Fruit fly (Drosophila melanogaster) whole organism, embryonic: Measurements from ENCODE around the gene CG33110.

Experiments
- BEAF-32 ChIP-seq: fragments of 200-800 bp; sonication (Bioruptor generic); optimal IDR thresholded peaks from 3 replicates; lab custom pipeline; 2017; ENCODE audit warnings: missing biosample characterization, missing genetic modification characterization, mild to moderate bottlenecking, moderate library complexity, missing genetic modification reagents
- Bgb ChIP-seq: fragments of 200-800 bp; sonication (Bioruptor generic); IDR thresholded peaks from 2 replicates; pipeline ENCODE4 v1.3.6; 2022; ENCODE audit warnings: missing biosample characterization, missing genetic modification characterization; ENCODE audit not compliant: partially characterized antibody
- BtbVII ChIP-seq: fragments of 200-800 bp; sonication (Bioruptor generic); optimal IDR thresholded peaks from 3 replicates; lab custom pipeline; 2017; ENCODE audit warnings: missing biosample characterization, mild to moderate bottlenecking, missing genetic modification characterization
- CG10366 ChIP-seq: fragments of 200-800 bp; sonication (Bioruptor generic); IDR thresholded peaks from 2 replicates; pipeline ENCODE4 v1.3.6; 2022; ENCODE audit warnings: missing biosample characterization, missing genetic modification characterization
- CG12299 ChIP-seq: fragments of 200-800 bp; sonication (Bioruptor generic); optimal IDR thresholded peaks from 2 replicates; lab custom pipeline; 2018; ENCODE audit warnings: missing biosample characterization, mild to moderate bottlenecking, missing genetic modification characterization
- CG12744 ChIP-seq: fragments of 200-800 bp; sonication (Bioruptor generic); optimal IDR thresholded peaks from 2 replicates; lab custom pipeline; 2016; ENCODE audit warnings: missing biosample characterization, missing genetic modification characterization
- CG13894 ChIP-seq: fragments of 200-800 bp; sonication (Bioruptor generic); optimal IDR thresholded peaks from 3 replicates; lab custom pipeline; 2018; ENCODE audit warnings: missing biosample characterization, mild to moderate bottlenecking, missing genetic modification characterization, moderate library complexity
- CG14441 ChIP-seq: fragments of 200-800 bp; sonication (Bioruptor generic); IDR thresholded peaks from 2 replicates; pipeline ENCODE4 v1.3.6; 2022; ENCODE audit warnings: missing biosample characterization, missing genetic modification characterization
- CG15073 ChIP-seq: fragments of 200-800 bp; sonication (Bioruptor generic); optimal IDR thresholded peaks from 2 replicates; lab custom pipeline; 2016; ENCODE audit warnings: missing biosample characterization, missing genetic modification characterization
- CG16863 ChIP-seq: fragments of 200-800 bp; sonication (Bioruptor generic); optimal IDR thresholded peaks from 3 replicates; lab custom pipeline; 2016; ENCODE audit warnings: missing biosample characterization, missing genetic modification characterization
- CG17359 ChIP-seq: fragments of 200-800 bp; sonication (Bioruptor generic); optimal IDR thresholded peaks from 3 replicates; lab custom pipeline; 2018; ENCODE audit warnings: missing biosample characterization, mild to moderate bottlenecking, missing genetic modification characterization, moderate library complexity
- CG18764 ChIP-seq: fragments of 200-800 bp; sonication (Bioruptor generic); optimal IDR thresholded peaks from 3 replicates; lab custom pipeline; 2016; ENCODE audit warnings: missing biosample characterization, missing genetic modification characterization
- CG2678 ChIP-seq: fragments of 200-800 bp; sonication (Bioruptor generic); optimal IDR thresholded peaks from 3 replicates; lab custom pipeline; 2019; ENCODE audit warnings: missing biosample characterization, mild to moderate bottlenecking, missing genetic modification characterization, moderate library complexity
- CG4360 ChIP-seq: fragments of 200-800 bp; sonication (Bioruptor generic); IDR thresholded peaks from 2 replicates; pipeline ENCODE4 v1.3.6; 2022; ENCODE audit warnings: missing biosample characterization, missing genetic modification characterization
- CG4730 ChIP-seq: fragments of 200-800 bp; sonication (Bioruptor generic); IDR thresholded peaks from 2 replicates; pipeline ENCODE4 v1.3.6; 2022; ENCODE audit warnings: missing biosample characterization, missing genetic modification characterization
- CG4854 ChIP-seq: fragments of 200-800 bp; sonication (Bioruptor generic); optimal IDR thresholded peaks from 2 replicates; lab custom pipeline; 2016; ENCODE audit warnings: missing biosample characterization, missing genetic modification characterization, inconsistent platforms
- CG7745 ChIP-seq: fragments of 200-800 bp; sonication (Bioruptor generic); optimal IDR thresholded peaks from 2 replicates; lab custom pipeline; 2018; ENCODE audit warnings: missing biosample characterization, mild to moderate bottlenecking, missing genetic modification characterization, moderate library complexity
- CG8359 ChIP-seq: fragments of 200-800 bp; sonication (Bioruptor generic); optimal IDR thresholded peaks from 2 replicates; lab custom pipeline; 2017; ENCODE audit warnings: missing biosample characterization, mild to moderate bottlenecking, missing genetic modification characterization, borderline replicate concordance
- CTCF ChIP-seq: fragments of 200-800 bp; sonication (Bioruptor generic); optimal IDR thresholded peaks from 2 replicates; lab custom pipeline; 2017; ENCODE audit warnings: missing biosample characterization, mild to moderate bottlenecking, missing genetic modification characterization, moderate library complexity
- CkIIα-i1 ChIP-seq: fragments of 200-800 bp; sonication (Bioruptor generic); IDR thresholded peaks from 2 replicates; pipeline ENCODE4 v1.3.6; 2022; ENCODE audit warnings: missing biosample characterization, missing genetic modification characterization
- CoRest ChIP-seq: fragments of 200-800 bp; sonication (Bioruptor generic); optimal IDR thresholded peaks from 3 replicates; lab custom pipeline; 2018; ENCODE audit warnings: missing biosample characterization, mild to moderate bottlenecking, missing genetic modification characterization, moderate library complexity
- D19B ChIP-seq: fragments of 200-800 bp; sonication (Bioruptor generic); optimal IDR thresholded peaks from 2 replicates; lab custom pipeline; 2017; ENCODE audit warnings: missing biosample characterization, mild to moderate bottlenecking, missing genetic modification characterization
- Dek ChIP-seq: fragments of 200-800 bp; sonication (Bioruptor generic); optimal IDR thresholded peaks from 3 replicates; lab custom pipeline; 2019; ENCODE audit warnings: missing biosample characterization, mild to moderate bottlenecking, missing genetic modification characterization, moderate library complexity
- Ets97D ChIP-seq: fragments of 200-800 bp; sonication (Bioruptor generic); optimal IDR thresholded peaks from 3 replicates; lab custom pipeline; 2016; ENCODE audit warnings: missing biosample characterization, missing genetic modification characterization
- Hsf ChIP-seq: fragments of 200-800 bp; sonication (Bioruptor generic); optimal IDR thresholded peaks from 3 replicates; lab custom pipeline; 2016; ENCODE audit warnings: missing biosample characterization, missing genetic modification characterization
- Max ChIP-seq: fragments of 200-800 bp; sonication (Bioruptor generic); optimal IDR thresholded peaks from 2 replicates; lab custom pipeline; 2016; ENCODE audit warnings: missing biosample characterization, mild to moderate bottlenecking, missing genetic modification characterization
- Nf-YA ChIP-seq: fragments of 200-800 bp; sonication (Bioruptor generic); IDR thresholded peaks from 2 replicates; pipeline ENCODE4 v1.3.6; 2022; ENCODE audit warnings: missing biosample characterization, missing genetic modification characterization
- Rx ChIP-seq: fragments of 200-800 bp; sonication (Bioruptor generic); IDR thresholded peaks from 2 replicates; pipeline ENCODE4 v1.3.6; 2022; ENCODE audit warnings: missing biosample characterization, missing genetic modification characterization
- Side ChIP-seq: fragments of 200-800 bp; sonication (Bioruptor generic); optimal IDR thresholded peaks from 2 replicates; lab custom pipeline; 2016; ENCODE audit warnings: missing biosample characterization, missing genetic modification characterization
- Sin3A ChIP-seq: fragments of >200 bp; optimal IDR thresholded peaks from 2 replicates; lab custom pipeline; 2018
- Sox102F ChIP-seq: fragments of 200-800 bp; sonication (Bioruptor generic); optimal IDR thresholded peaks from 2 replicates; lab custom pipeline; 2018; ENCODE audit warnings: missing biosample characterization, mild to moderate bottlenecking, missing genetic modification characterization, moderate library complexity
- Xbp1 ChIP-seq: fragments of 200-800 bp; sonication (Bioruptor generic); optimal IDR thresholded peaks from 3 replicates; lab custom pipeline; 2016; ENCODE audit warnings: missing biosample characterization, mild to moderate bottlenecking, missing genetic modification characterization
- ase ChIP-seq: fragments of 200-800 bp; sonication (Bioruptor generic); IDR thresholded peaks from 3 replicates; pipeline ENCODE4 v1.3.6; 2022; ENCODE audit warnings: missing biosample characterization, missing genetic modification characterization
- bsh ChIP-seq, 2 experiments: fragments of 200-800 bp; sonication (Bioruptor generic); optimal IDR thresholded peaks; 2 replicates each; lab custom pipeline; 2017 to 2018; ENCODE audit warnings: mild to moderate bottlenecking in 2 of 2, missing biosample characterization in 2 of 2, missing genetic modification characterization in 2 of 2, moderate library complexity in 1 of 2
- corto ChIP-seq: fragments of 200-800 bp; sonication (Bioruptor generic); optimal IDR thresholded peaks from 2 replicates; lab custom pipeline; 2016; ENCODE audit warnings: missing biosample characterization, mild to moderate bottlenecking, missing genetic modification characterization, moderate library complexity
- dan ChIP-seq: fragments of 200-800 bp; sonication (Bioruptor generic); IDR thresholded peaks from 2 replicates; pipeline ENCODE4 v1.3.6; 2022; ENCODE audit warnings: missing biosample characterization, missing genetic modification characterization
- dm ChIP-seq: fragments of 200-800 bp; sonication (Bioruptor generic); optimal IDR thresholded peaks from 3 replicates; lab custom pipeline; 2016; ENCODE audit warnings: missing biosample characterization, missing genetic modification characterization
- eyg ChIP-seq: fragments of 200-800 bp; sonication (Bioruptor generic); optimal IDR thresholded peaks from 3 replicates; lab custom pipeline; 2016; ENCODE audit warnings: missing biosample characterization, missing genetic modification characterization
- fd102C ChIP-seq: fragments of 200-800 bp; sonication (Bioruptor generic); optimal IDR thresholded peaks from 2 replicates; lab custom pipeline; 2018; ENCODE audit warnings: missing biosample characterization, mild to moderate bottlenecking, missing genetic modification characterization, moderate library complexity
- fru ChIP-seq: fragments of >200 bp; optimal IDR thresholded peaks from 2 replicates; lab custom pipeline; 2017
- gcm ChIP-seq: fragments of 200-800 bp; sonication (Bioruptor generic); optimal IDR thresholded peaks from 2 replicates; lab custom pipeline; 2019; ENCODE audit warnings: missing biosample characterization, mild to moderate bottlenecking, missing genetic modification characterization, moderate library complexity
- gro ChIP-seq: fragments of 200-800 bp; sonication (Bioruptor generic); optimal IDR thresholded peaks from 2 replicates; lab custom pipeline; 2016; ENCODE audit warnings: missing biosample characterization, missing genetic modification characterization
- luna ChIP-seq: fragments of 200-800 bp; sonication (Bioruptor generic); optimal IDR thresholded peaks from 2 replicates; lab custom pipeline; 2016; ENCODE audit warnings: missing biosample characterization, missing genetic modification characterization
- mld ChIP-seq: fragments of 200-800 bp; sonication (Bioruptor generic); IDR thresholded peaks from 3 replicates; pipeline ENCODE4 v1.3.6; 2022; ENCODE audit warnings: missing biosample characterization, missing genetic modification characterization; ENCODE audit not compliant: partially characterized antibody
- odd ChIP-seq: fragments of 200-800 bp; sonication (Bioruptor generic); optimal IDR thresholded peaks from 2 replicates; lab custom pipeline; 2017; ENCODE audit warnings: missing biosample characterization, mild to moderate bottlenecking, missing genetic modification characterization
- psq ChIP-seq: fragments of 200-800 bp; sonication (Bioruptor generic); optimal IDR thresholded peaks from 2 replicates; lab custom pipeline; 2017; ENCODE audit warnings: missing biosample characterization, missing genetic modification characterization
- ro ChIP-seq: fragments of 200-800 bp; sonication (Bioruptor generic); IDR thresholded peaks from 2 replicates; pipeline ENCODE4 v1.3.6; 2022; ENCODE audit warnings: missing biosample characterization, missing genetic modification characterization
- salm ChIP-seq: fragments of 200-800 bp; sonication (Bioruptor generic); optimal IDR thresholded peaks from 2 replicates; lab custom pipeline; 2018; ENCODE audit warnings: missing biosample characterization, mild to moderate bottlenecking, missing genetic modification characterization
- sc ChIP-seq, 3 experiments: fragments of >200 bp in 2 of 3; fragments of 200-800 bp in 1 of 3; sonication (Bioruptor generic) in 1 of 3; optimal IDR thresholded peaks; 2 replicates in 2 of 3; 3 replicates in 1 of 3; lab custom pipeline; 2017; ENCODE audit warnings: mild to moderate bottlenecking in 1 of 3, missing biosample characterization in 1 of 3, missing genetic modification characterization in 1 of 3, missing genetic modification reagents in 1 of 3
- scrt ChIP-seq: fragments of 200-800 bp; sonication (Bioruptor generic); optimal IDR thresholded peaks from 2 replicates; lab custom pipeline; 2018; ENCODE audit warnings: missing biosample characterization, mild to moderate bottlenecking, missing genetic modification characterization, moderate library complexity
- slbo ChIP-seq: fragments of 200-800 bp; sonication (Bioruptor generic); IDR thresholded peaks from 2 replicates; pipeline ENCODE4 v1.3.6; 2022; ENCODE audit warnings: missing biosample characterization, missing genetic modification characterization

The CG33110 gene

DNA sequence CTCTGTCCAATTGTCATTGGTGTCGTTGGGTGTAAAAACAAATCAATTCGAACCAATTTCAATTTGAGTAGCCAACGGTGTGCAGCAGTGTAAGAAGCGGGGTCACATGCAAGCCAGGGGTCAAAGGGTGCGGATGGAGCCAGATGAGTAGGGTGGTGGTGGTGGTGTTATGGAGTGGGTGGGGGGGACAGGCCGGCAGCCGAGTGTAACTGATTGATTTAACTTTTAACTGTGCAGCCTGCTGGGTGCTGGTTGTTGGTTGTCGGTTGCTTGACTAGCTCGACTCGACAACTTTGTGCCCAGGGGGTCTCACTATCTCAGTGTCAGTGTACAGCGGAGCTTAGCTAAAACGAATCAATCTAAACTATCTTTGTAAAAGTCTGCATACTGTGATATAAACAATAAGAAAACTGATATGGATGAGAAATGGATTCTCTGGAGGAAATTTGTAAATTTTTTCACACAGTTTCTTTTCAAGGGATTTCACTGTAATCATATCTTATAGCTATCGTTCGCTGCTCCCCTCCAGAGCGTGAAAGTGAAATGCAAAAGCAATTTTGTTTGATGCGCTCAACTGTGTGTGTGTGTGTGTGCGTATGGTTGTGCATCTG is 27.5 kb downstream of the CG33110 start (continued):
- no peak for TF ChIP-seq gcm
- TF ChIP-seq CoRest (tag; lab: Kevin White, UChicago), result no peak
- TF ChIP-seq CG7745 (tag; lab: Kevin White, UChicago), result no peak
- no peak for TF ChIP-seq CG12744 (GFP tag; lab: Kevin White, UChicago)
- TF ChIP-seq Sin3A (lab: Kevin White, UChicago), result no peak
- peak; percentile 70 for TF ChIP-seq CG16863 (GFP tag; lab: Kevin White, UChicago)
- TF ChIP-seq ase (GFP tag; lab: Robert Waterston, UW), result peak; percentile 65; the same call in 1 of the 3 replicates
- TF ChIP-seq Side (GFP tag; lab: Kevin White, UChicago), result peak; percentile 65
- TF ChIP-seq Sox102F (GFP tag; lab: Kevin White, UChicago), result peak; percentile 87
- no peak for TF ChIP-seq sc (optimal IDR thresholded peaks at IDR 0.05; lab: Kevin White, UChicago)
- no peak for TF ChIP-seq sc (GFP tag; optimal IDR thresholded peaks at IDR 0.05; lab: Kevin White, UChicago)
- TF ChIP-seq CG4730 (GFP tag; lab: Robert Waterston, UW), result peak; percentile 59
- TF ChIP-seq BtbVII (GFP tag; lab: Kevin White, UChicago), result no peak
- TF ChIP-seq dan (GFP tag; lab: Robert Waterston, UW), result no peak
- peak; percentile 71 for TF ChIP-seq slbo (GFP tag; lab: Robert Waterston, UW)
- TF ChIP-seq D19B (GFP tag; lab: Kevin White, UChicago), result no peak
- TF ChIP-seq CG17359, result no peak
- TF ChIP-seq dm (GFP tag; lab: Kevin White, UChicago), result peak; percentile 35
- no peak for TF ChIP-seq scrt (GFP tag; lab: Kevin White, UChicago)
- peak; percentile 44; the same call in 1 of the 2 replicates for TF ChIP-seq Nf-YA (GFP tag; lab: Robert Waterston, UW)
- no peak for TF ChIP-seq CTCF
- no peak for TF ChIP-seq luna (GFP tag; lab: Kevin White, UChicago)
- TF ChIP-seq CG10366, result peak; percentile 75
- TF ChIP-seq CkIIα-i1, result no peak
- no peak for TF ChIP-seq corto
- peak in 1 of 2 experiments; percentile 83 for TF ChIP-seq bsh (GFP tag; optimal IDR thresholded peaks at IDR 0.05; lab: Kevin White, UChicago)
- TF ChIP-seq fru (lab: Kevin White, UChicago), result no peak
- peak; percentile 31; the same call in 1 of the 2 replicates for TF ChIP-seq ro (GFP tag; lab: Robert Waterston, UW)
- no peak for TF ChIP-seq psq
- no peak for TF ChIP-seq gro
- peak; percentile 28 for TF ChIP-seq CG12299 (tag; lab: Kevin White, UChicago)
- TF ChIP-seq CG4360 (GFP tag; lab: Robert Waterston, UW), result peak; percentile 32; the same call in 1 of the 2 replicates
- peak; percentile 70 for TF ChIP-seq Rx
- no peak for TF ChIP-seq CG8359 (GFP tag; lab: Kevin White, UChicago)
- TF ChIP-seq salm, result peak; percentile 69
- TF ChIP-seq mld (GFP tag; lab: Robert Waterston, UW), result no peak
- TF ChIP-seq Hsf, result peak; percentile 70
- no peak for TF ChIP-seq eyg (GFP tag; lab: Kevin White, UChicago)
- no peak for TF ChIP-seq CG18764
- peak; percentile 66 for TF ChIP-seq CG14441 (GFP tag; lab: Robert Waterston, UW)
- TF ChIP-seq CG2678 (tag; lab: Kevin White, UChicago), result peak; percentile 79
- TF ChIP-seq Xbp1 (GFP tag; lab: Kevin White, UChicago), result peak; percentile 78
- TF ChIP-seq Bgb (GFP tag; lab: Robert Waterston, UW), result no peak
- peak; percentile 66 for TF ChIP-seq odd (GFP tag; lab: Kevin White, UChicago)
- TF ChIP-seq CG15073 (GFP tag; lab: Kevin White, UChicago), result no peak
- no peak for TF ChIP-seq CG4854
- no peak for TF ChIP-seq BEAF-32 (GFP tag; lab: Kevin White, UChicago)
- peak; percentile 11 for TF ChIP-seq Dek (tag; lab: Kevin White, UChicago)
- no peak for TF ChIP-seq CG13894 (tag; lab: Kevin White, UChicago)
- no peak for TF ChIP-seq Max (GFP tag; lab: Kevin White, UChicago)
- TF ChIP-seq fd102C (GFP tag; lab: Kevin White, UChicago), result no peak
- peak; percentile 13 for TF ChIP-seq Ets97D
